Worm (Caenorhabditis elegans): Measurements from ENCODE around the gene mel-32.

Gene mel-32

DNA sequence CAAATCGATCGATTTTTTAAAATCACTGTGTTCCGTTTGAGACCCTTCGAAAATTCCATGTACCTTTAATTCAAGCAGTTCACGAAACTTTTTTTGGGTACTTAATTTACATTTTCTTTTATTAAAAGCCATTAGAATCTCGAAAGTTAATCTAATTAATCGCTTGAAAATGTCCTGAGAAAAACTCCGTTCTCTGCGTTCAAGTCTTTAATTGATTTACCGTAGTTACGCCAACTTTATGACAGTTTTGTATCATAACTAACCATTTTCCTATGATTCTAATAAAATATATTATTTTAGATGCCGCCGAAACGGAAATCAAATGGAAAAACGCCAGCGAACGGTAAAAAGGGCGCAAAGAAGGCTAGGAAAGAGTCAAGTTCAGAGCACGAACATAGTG lies 11.4 kb upstream of the mel-32 start, which contains the start of gene jhdm-1:
jhdm-1 (plus strand) TSS at position 301 of the 400 bp plus-strand sequence.
- TF ChIP-seq grh-1 (GFP tag; IDR thresholded peaks at IDR 0.05) (no peak), Y116A8C.19 (tag; optimal IDR thresholded peaks at IDR 0.05; ENCODE audit: borderline replicate concordance) (no peak), nhr-237 (tag; optimal IDR thresholded peaks at IDR 0.05) (no peak), fkh-8 (tag; optimal IDR thresholded peaks at IDR 0.05) (no peak), nhr-77 (tag; optimal IDR thresholded peaks at IDR 0.05) (no peak), ets-5 (GFP tag; IDR thresholded peaks at IDR 0.05) (no peak), nhr-76 (tag; optimal IDR thresholded peaks at IDR 0.05) (no peak), snpc-4 (tag; optimal IDR thresholded peaks at IDR 0.05) (no peak), pqm-1 (tag; optimal IDR thresholded peaks at IDR 0.05) (no peak), lin-13 (GFP tag; optimal IDR thresholded peaks at IDR 0.05) (no peak), jun-1 (tag; optimal IDR thresholded peaks at IDR 0.05) (no peak), sox-4 (tag; optimal IDR thresholded peaks at IDR 0.05) (no peak), alr-1 (tag; optimal IDR thresholded peaks at IDR 0.05; ENCODE audit: borderline replicate concordance) (no peak), snu-23 (GFP tag; optimal IDR thresholded peaks at IDR 0.05) (no peak), nhr-47 (tag; optimal IDR thresholded peaks at IDR 0.05) (no peak), lin-39 (tag; optimal IDR thresholded peaks at IDR 0.05) (no peak), nhr-11 (tag; optimal IDR thresholded peaks at IDR 0.05) (no peak), dsc-1 (tag; optimal IDR thresholded peaks at IDR 0.05) (no peak), mef-2 (tag; optimal IDR thresholded peaks at IDR 0.05) (no peak), fkh-10 (GFP tag; optimal IDR thresholded peaks at IDR 0.05) (no peak)

DNA sequence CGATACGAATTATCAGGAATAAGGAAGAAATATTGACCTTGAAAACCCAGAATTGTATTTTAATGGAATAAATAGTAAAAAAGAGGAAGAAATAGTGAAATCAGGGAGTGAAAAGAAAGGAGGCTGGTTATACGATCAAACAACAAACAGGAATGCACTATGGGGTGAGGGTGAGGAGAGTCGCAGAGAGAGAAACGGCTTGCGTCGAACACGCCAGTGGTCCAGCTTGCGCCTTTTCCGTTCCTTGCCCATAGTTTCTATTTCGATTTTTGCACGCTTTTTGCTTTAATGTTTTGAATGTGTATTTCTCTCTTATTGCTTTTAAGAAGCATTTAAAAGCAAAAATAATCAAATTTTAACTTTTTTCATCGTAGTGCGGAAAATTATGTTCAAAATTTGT lies 10.9 kb upstream of the mel-32 start:
- TF ChIP-seq unc-86 (tag; optimal IDR thresholded peaks at IDR 0.05) (peak; percentile 52), nhr-90 (tag; optimal IDR thresholded peaks at IDR 0.05; ENCODE audit: poor library complexity) (peak; percentile 30), efl-3 (GFP tag; optimal IDR thresholded peaks at IDR 0.05) (no peak), unc-62 (GFP tag; optimal IDR thresholded peaks at IDR 0.05) (no peak), nhr-28 (tag; optimal IDR thresholded peaks at IDR 0.05) (no peak), jun-1 (tag; optimal IDR thresholded peaks at IDR 0.05) (peak; percentile 56), ztf-11 (tag; optimal IDR thresholded peaks at IDR 0.05) (no peak), nhr-47 (tag; optimal IDR thresholded peaks at IDR 0.05) (peak; percentile 65), alr-1 (tag; optimal IDR thresholded peaks at IDR 0.05; ENCODE audit: borderline replicate concordance) (no peak), mdl-1 (tag; optimal IDR thresholded peaks at IDR 0.05) (peak in 1 of 2 experiments; percentile 58), nhr-12 (tag; optimal IDR thresholded peaks at IDR 0.05) (no peak), ces-1 (GFP tag; optimal IDR thresholded peaks at IDR 0.05) (no peak), skn-1 (tag; optimal IDR thresholded peaks at IDR 0.05) (peak; percentile 82), lin-35 (GFP tag; optimal IDR thresholded peaks at IDR 0.05) (peak; percentile 84 to 89), ets-5 (GFP tag; IDR thresholded peaks at IDR 0.05) (no peak), ceh-88 (GFP tag; IDR thresholded peaks at IDR 0.05) (peak; percentile 51; the same call in 1 of the 2 replicates), pqm-1 (tag; optimal IDR thresholded peaks at IDR 0.05) (no peak), nhr-20 (tag; optimal IDR thresholded peaks at IDR 0.05) (peak; percentile 77), fkh-8 (tag; optimal IDR thresholded peaks at IDR 0.05) (peak; percentile 75), blmp-1 (tag; optimal IDR thresholded peaks at IDR 0.05) (peak; percentile 93), Y116A8C.19 (tag; optimal IDR thresholded peaks at IDR 0.05; ENCODE audit: borderline replicate concordance) (no peak), unc-130 (tag; optimal IDR thresholded peaks at IDR 0.05) (no peak), fkh-4 (tag; optimal IDR thresholded peaks at IDR 0.05; ENCODE audit: borderline replicate concordance) (no peak), zip-4 (GFP tag; optimal IDR thresholded peaks at IDR 0.05) (no peak), swsn-7 (tag; optimal IDR thresholded peaks at IDR 0.05) (peak; percentile 75), aly-2 (tag; optimal IDR thresholded peaks at IDR 0.05) (peak; percentile 43), zag-1 (tag; optimal IDR thresholded peaks at IDR 0.05) (peak; percentile 11), lin-39 (tag; optimal IDR thresholded peaks at IDR 0.05) (no peak), ceh-63 (GFP tag; optimal IDR thresholded peaks at IDR 0.05) (no peak), lin-15B (tag; optimal IDR thresholded peaks at IDR 0.05) (peak; percentile 55), nhr-71 (tag; optimal IDR thresholded peaks at IDR 0.05) (peak; percentile 85), ceh-8 (GFP tag; optimal IDR thresholded peaks at IDR 0.05) (no peak), elt-3 (tag; optimal IDR thresholded peaks at IDR 0.05) (peak in 3 of 6 experiments; percentile 18 to 74 (median 60)), C16A3.4 (tag; optimal IDR thresholded peaks at IDR 0.05) (peak; percentile 92), C04F5.9 (tag; optimal IDR thresholded peaks at IDR 0.05) (no peak), egl-13 (tag; optimal IDR thresholded peaks at IDR 0.05) (no peak), snu-23 (GFP tag; optimal IDR thresholded peaks at IDR 0.05) (peak; percentile 86), pag-3 (tag; optimal IDR thresholded peaks at IDR 0.05; ENCODE audit: borderline replicate concordance, insufficient read depth) (no peak), nhr-84 (tag; optimal IDR thresholded peaks at IDR 0.05) (no peak), lsy-2 (tag; optimal IDR thresholded peaks at IDR 0.05) (peak; percentile 86 to 92)

All from whole organism, L1 larva.